Worm (Caenorhabditis elegans): ENCODE measurements around the gene F53F4.12.

The F53F4.12 gene

ce11 chrV:13625517-13626097 lies at the start of gene F53F4.12, which contains the start of gene nduv-2:
TSS of gene F53F4.12 (plus strand) at chrV:13626047.
TSS of gene nduv-2 (minus strand) at chrV:13625567.
- TF ChIP-seq snpc-4 (tag; optimal IDR thresholded peaks at IDR 0.05) (no peak), mab-5 (tag; optimal IDR thresholded peaks at IDR 0.05) (no peak), unc-39 (tag; optimal IDR thresholded peaks at IDR 0.05) (no peak), nhr-12 (tag; optimal IDR thresholded peaks at IDR 0.05) (no peak), nhr-23 (tag; optimal IDR thresholded peaks at IDR 0.05) (no peak), mdl-1 (tag; optimal IDR thresholded peaks at IDR 0.05) (no peak), C34F6.9 (tag; optimal IDR thresholded peaks at IDR 0.05) (peak; percentile 42), sma-3 (GFP tag; optimal IDR thresholded peaks at IDR 0.05) (no peak), Y55F3AM.14 (GFP tag; optimal IDR thresholded peaks at IDR 0.05) (no peak), unc-62 (GFP tag; optimal IDR thresholded peaks at IDR 0.05) (no peak), skn-1 (tag; optimal IDR thresholded peaks at IDR 0.05) (no peak), R02D3.7 (tag; optimal IDR thresholded peaks at IDR 0.05) (peak; percentile 23), nhr-21 (tag; optimal IDR thresholded peaks at IDR 0.05) (no peak), egl-27 (tag; optimal IDR thresholded peaks at IDR 0.05) (no peak), ztf-11 (tag; optimal IDR thresholded peaks at IDR 0.05) (no peak), elt-1 (tag; optimal IDR thresholded peaks at IDR 0.05) (no peak), nhr-25 (tag; optimal IDR thresholded peaks at IDR 0.05) (no peak), ztf-1 (GFP tag; conservative IDR thresholded peaks at IDR 0.05) (no peak), lin-11 (tag; optimal IDR thresholded peaks at IDR 0.05) (peak; percentile 10), nhr-10 (tag; optimal IDR thresholded peaks at IDR 0.05) (no peak), crh-2 (tag; optimal IDR thresholded peaks at IDR 0.05) (no peak), nhr-11 (tag; optimal IDR thresholded peaks at IDR 0.05) (no peak), lin-13 (GFP tag; optimal IDR thresholded peaks at IDR 0.05) (no peak), lsy-2 (tag; optimal IDR thresholded peaks at IDR 0.05) (no peak), zag-1 (tag; optimal IDR thresholded peaks at IDR 0.05) (no peak), alr-1 (tag; optimal IDR thresholded peaks at IDR 0.05) (no peak), peb-1 (tag; optimal IDR thresholded peaks at IDR 0.05) (no peak), aly-2 (tag; optimal IDR thresholded peaks at IDR 0.05) (no peak), lin-39 (tag; optimal IDR thresholded peaks at IDR 0.05) (no peak), nhr-77 (tag; optimal IDR thresholded peaks at IDR 0.05) (no peak), ama-1 (optimal IDR thresholded peaks at IDR 0.05) (no peak), nhr-129 (tag; optimal IDR thresholded peaks at IDR 0.05) (peak; percentile 33), ztf-4 (tag; optimal IDR thresholded peaks at IDR 0.05) (no peak), F13H6.1 (tag; optimal IDR thresholded peaks at IDR 0.05) (no peak), sma-9 (GFP tag; optimal IDR thresholded peaks at IDR 0.05) (no peak), sma-9 (tag; optimal IDR thresholded peaks at IDR 0.05) (no peak), elt-3 (tag; optimal IDR thresholded peaks at IDR 0.05) (no peak), unc-55 (GFP tag; optimal IDR thresholded peaks at IDR 0.05) (peak; percentile 70), ceh-82 (tag; optimal IDR thresholded peaks at IDR 0.05) (no peak), fos-1 (tag; optimal IDR thresholded peaks at IDR 0.05) (no peak), sem-4 (tag; optimal IDR thresholded peaks at IDR 0.05) (no peak), ceh-16 (tag; optimal IDR thresholded peaks at IDR 0.05) (no peak), gmeb-1 (tag; optimal IDR thresholded peaks at IDR 0.05) (no peak), nhr-6 (tag; optimal IDR thresholded peaks at IDR 0.05) (no peak), mbf-1 (tag; optimal IDR thresholded peaks at IDR 0.05) (no peak)

ce11 chrV:13576828-13577227 lies 49.0 kb upstream of the F53F4.12 start:
- TF ChIP-seq sma-9 (GFP tag; optimal IDR thresholded peaks at IDR 0.05) (peak; percentile 28), sma-9 (tag; optimal IDR thresholded peaks at IDR 0.05) (no peak), gmeb-1 (tag; optimal IDR thresholded peaks at IDR 0.05) (peak; percentile 7), peb-1 (tag; optimal IDR thresholded peaks at IDR 0.05) (no peak), nhr-21 (tag; optimal IDR thresholded peaks at IDR 0.05) (no peak), aly-2 (tag; optimal IDR thresholded peaks at IDR 0.05) (no peak), nhr-23 (tag; optimal IDR thresholded peaks at IDR 0.05) (no peak), fos-1 (tag; optimal IDR thresholded peaks at IDR 0.05) (peak; percentile 93), elt-3 (tag; optimal IDR thresholded peaks at IDR 0.05) (no peak), ztf-4 (tag; optimal IDR thresholded peaks at IDR 0.05) (no peak), mdl-1 (tag; optimal IDR thresholded peaks at IDR 0.05) (no peak)

Measured in whole organism, L2 larva.